Worm (Caenorhabditis elegans) whole organism, L4 larva: ENCODE results near the gene btb-7.

Experiments
- Y5F2A.4 ChIP-seq: fragments of 200-800 bp; sonication (Bioruptor generic); optimal IDR thresholded peaks from 2 replicates; lab custom pipeline; 2018; ENCODE audit warnings: mild to moderate bottlenecking, missing genetic modification characterization, missing compliant biosample characterization
- ceh-82 ChIP-seq: sonication (generic microtip); optimal IDR thresholded peaks from 2 replicates; lab custom pipeline; 2017; ENCODE audit warnings: missing biosample characterization, missing genetic modification characterization
- dpl-1 ChIP-seq: fragments of 150-350 bp; optimal IDR thresholded peaks from 2 replicates; lab custom pipeline; 2014; ENCODE audit warnings: missing biosample characterization, missing genetic modification reagents, missing genetic modification characterization
- fkh-10 ChIP-seq: fragments of 150-350 bp; optimal IDR thresholded peaks from 2 replicates; lab custom pipeline; 2014; ENCODE audit warnings: missing biosample characterization, missing genetic modification reagents, missing genetic modification characterization
- gei-8 ChIP-seq: fragments of 200-800 bp; sonication (Bioruptor generic); optimal IDR thresholded peaks from 2 replicates; lab custom pipeline; 2018; ENCODE audit warnings: mild to moderate bottlenecking, missing genetic modification characterization, missing compliant biosample characterization
- lin-15B ChIP-seq: fragments of 150-350 bp; sonication (generic microtip); optimal IDR thresholded peaks from 3 replicates; lab custom pipeline; 2014; ENCODE audit warnings: missing biosample characterization, missing genetic modification characterization
- madf-5 ChIP-seq, 2 experiments: fragments of 200-800 bp; sonication (Bioruptor generic); IDR thresholded peaks; 2 replicates each; pipeline ENCODE4 v1.3.6; 2022; ENCODE audit warnings: missing compliant biosample characterization in 2 of 2, missing genetic modification characterization in 2 of 2
- mdl-1 ChIP-seq, 2 experiments: fragments of 150-350 bp in 1 of 2; sonication (generic microtip) in 1 of 2; optimal IDR thresholded peaks; 2 replicates each; lab custom pipeline; 2014 to 2017; ENCODE audit warnings: missing biosample characterization in 2 of 2, missing genetic modification characterization in 2 of 2
- nhr-237 ChIP-seq: sonication (generic microtip); optimal IDR thresholded peaks from 2 replicates; lab custom pipeline; 2017; ENCODE audit warnings: missing biosample characterization, missing genetic modification characterization
- snpc-4 ChIP-seq: fragments of 150-350 bp; optimal IDR thresholded peaks from 2 replicates; lab custom pipeline; 2014; ENCODE audit warnings: missing biosample characterization, missing genetic modification characterization
- tra-1 ChIP-seq: fragments of 200-800 bp; sonication (Bioruptor generic); IDR thresholded peaks from 2 replicates; pipeline ENCODE4 v1.3.6; 2022; ENCODE audit warnings: missing genetic modification reagents, missing genetic modification characterization, missing compliant biosample characterization

ce11 chrII:1757033-1757432, 44.0 kb downstream of the btb-7 start, which contains the start of gene F36H5.10:
- TF ChIP-seq ceh-82 (tag; lab: Kevin White, UChicago) (no peak), snpc-4 (tag; lab: Kevin White, UChicago) (no peak), madf-5 (GFP tag; IDR thresholded peaks at IDR 0.05; lab: Robert Waterston, UW) (no peak), Y5F2A.4 (GFP tag; lab: Kevin White, UChicago) (no peak), nhr-237 (tag; lab: Kevin White, UChicago) (no peak), gei-8 (GFP tag; lab: Kevin White, UChicago) (no peak), tra-1 (GFP tag; lab: Robert Waterston, UW) (no peak), dpl-1 (GFP tag; lab: Kevin White, UChicago) (no peak), fkh-10 (GFP tag; lab: Kevin White, UChicago) (no peak), lin-15B (tag; lab: Kevin White, UChicago) (no peak), mdl-1 (tag; optimal IDR thresholded peaks at IDR 0.05; lab: Kevin White, UChicago) (no peak)
